Worm (Caenorhabditis elegans) whole organism, L2 larva: Measurements from ENCODE around the gene ZK809.5.

ENCODE experiments used
- C34F6.9 ChIP-seq: fragments of 150-350 bp; optimal IDR thresholded peaks from 2 replicates; lab custom pipeline; 2014; ENCODE audit warnings: missing biosample characterization, missing genetic modification characterization
- F13H6.1 ChIP-seq: sonication (generic microtip); optimal IDR thresholded peaks from 2 replicates; lab custom pipeline; 2016; ENCODE audit warnings: missing genetic modification characterization, missing compliant biosample characterization
- R02D3.7 ChIP-seq: fragments of 150-350 bp; optimal IDR thresholded peaks from 2 replicates; lab custom pipeline; 2014; ENCODE audit warnings: missing biosample characterization, missing genetic modification characterization
- Y55F3AM.14 ChIP-seq: fragments of 200-800 bp; sonication (Bioruptor generic); optimal IDR thresholded peaks from 2 replicates; lab custom pipeline; 2018; ENCODE audit warnings: mild to moderate bottlenecking, missing genetic modification characterization, missing compliant biosample characterization
- ZK546.5 ChIP-seq: sonication (generic microtip); optimal IDR thresholded peaks from 2 replicates; lab custom pipeline; 2017; ENCODE audit warnings: missing biosample characterization, missing genetic modification characterization
- alr-1 ChIP-seq: fragments of 150-350 bp; optimal IDR thresholded peaks from 2 replicates; lab custom pipeline; 2014; ENCODE audit warnings: missing biosample characterization, missing genetic modification characterization
- aly-2 ChIP-seq: fragments of 150-350 bp; optimal IDR thresholded peaks from 2 replicates; lab custom pipeline; 2014; ENCODE audit warnings: missing biosample characterization, missing genetic modification characterization
- ama-1 ChIP-seq: fragments of 150-350 bp; optimal IDR thresholded peaks from 2 replicates; lab custom pipeline; 2018; ENCODE audit warnings: inconsistent platforms
- ceh-16 ChIP-seq: fragments of 150-350 bp; optimal IDR thresholded peaks from 2 replicates; lab custom pipeline; 2014; ENCODE audit warnings: missing biosample characterization, missing genetic modification characterization
- ceh-82 ChIP-seq: fragments of 150-350 bp; optimal IDR thresholded peaks from 2 replicates; lab custom pipeline; 2014; ENCODE audit warnings: missing biosample characterization, missing genetic modification characterization
- crh-2 ChIP-seq: sonication (generic microtip); optimal IDR thresholded peaks from 2 replicates; lab custom pipeline; 2017; ENCODE audit warnings: missing biosample characterization, missing genetic modification characterization
- egl-27 ChIP-seq: sonication (generic microtip); optimal IDR thresholded peaks from 3 replicates; lab custom pipeline; 2017; ENCODE audit warnings: missing biosample characterization, missing genetic modification reagents, missing genetic modification characterization
- elt-1 ChIP-seq: fragments of 150-350 bp; optimal IDR thresholded peaks from 2 replicates; lab custom pipeline; 2014; ENCODE audit warnings: missing biosample characterization, missing genetic modification characterization
- elt-3 ChIP-seq: sonication (generic microtip); optimal IDR thresholded peaks from 2 replicates; lab custom pipeline; 2017; ENCODE audit warnings: missing biosample characterization, missing genetic modification characterization
- fos-1 ChIP-seq: fragments of 150-350 bp; optimal IDR thresholded peaks from 2 replicates; lab custom pipeline; 2014; ENCODE audit warnings: missing biosample characterization, missing genetic modification characterization
- gmeb-1 ChIP-seq: fragments of 150-350 bp; optimal IDR thresholded peaks from 2 replicates; lab custom pipeline; 2014; ENCODE audit warnings: missing biosample characterization, missing genetic modification characterization
- lin-11 ChIP-seq: fragments of 150-350 bp; sonication (generic microtip); optimal IDR thresholded peaks from 2 replicates; lab custom pipeline; 2014; ENCODE audit warnings: missing biosample characterization, missing genetic modification characterization, inconsistent platforms, mixed read lengths
- lin-13 ChIP-seq: fragments of 150-350 bp; optimal IDR thresholded peaks from 2 replicates; lab custom pipeline; 2014; ENCODE audit warnings: missing biosample characterization, missing genetic modification reagents, missing genetic modification characterization
- lin-39 ChIP-seq: fragments of 150-350 bp; optimal IDR thresholded peaks from 2 replicates; lab custom pipeline; 2014; ENCODE audit warnings: missing biosample characterization, missing genetic modification reagents, missing genetic modification characterization
- lsy-2 ChIP-seq, 2 experiments: fragments of 150-350 bp in 1 of 2; sonication (generic microtip) in 1 of 2; optimal IDR thresholded peaks; 2 replicates each; lab custom pipeline; 2014 to 2017; ENCODE audit warnings: missing biosample characterization in 2 of 2, missing genetic modification characterization in 2 of 2
- mab-5 ChIP-seq: fragments of 150-350 bp; optimal IDR thresholded peaks from 2 replicates; lab custom pipeline; 2014; ENCODE audit warnings: missing biosample characterization, missing genetic modification characterization
- mdl-1 ChIP-seq, 2 experiments: fragments of 150-350 bp in 1 of 2; sonication (generic microtip) in 1 of 2; optimal IDR thresholded peaks; 2 replicates each; lab custom pipeline; 2017; ENCODE audit warnings: missing biosample characterization in 2 of 2, missing genetic modification characterization in 2 of 2
- nhr-10 ChIP-seq: sonication (generic microtip); optimal IDR thresholded peaks from 2 replicates; lab custom pipeline; 2017; ENCODE audit warnings: missing biosample characterization, missing genetic modification characterization
- nhr-12 ChIP-seq: fragments of 150-350 bp; optimal IDR thresholded peaks from 2 replicates; lab custom pipeline; 2014; ENCODE audit warnings: missing biosample characterization, missing genetic modification characterization
- nhr-129 ChIP-seq: fragments of 150-350 bp; optimal IDR thresholded peaks from 2 replicates; lab custom pipeline; 2014; ENCODE audit warnings: missing biosample characterization, missing genetic modification characterization
- nhr-21 ChIP-seq: fragments of 150-350 bp; optimal IDR thresholded peaks from 2 replicates; lab custom pipeline; 2014; ENCODE audit warnings: missing biosample characterization, missing genetic modification characterization
- nhr-23 ChIP-seq: fragments of 150-350 bp; optimal IDR thresholded peaks from 2 replicates; lab custom pipeline; 2014; ENCODE audit warnings: missing biosample characterization, missing genetic modification reagents, missing genetic modification characterization
- nhr-237 ChIP-seq: fragments of 150-350 bp; optimal IDR thresholded peaks from 2 replicates; lab custom pipeline; 2014; ENCODE audit warnings: missing biosample characterization, missing genetic modification characterization
- nhr-25 ChIP-seq: fragments of 150-350 bp; sonication (generic microtip); optimal IDR thresholded peaks from 3 replicates; lab custom pipeline; 2014; ENCODE audit warnings: missing biosample characterization, missing genetic modification characterization
- nhr-6 ChIP-seq: fragments of 150-350 bp; optimal IDR thresholded peaks from 2 replicates; lab custom pipeline; 2014; ENCODE audit warnings: missing biosample characterization, missing genetic modification characterization
- nhr-77 ChIP-seq: fragments of 150-350 bp; optimal IDR thresholded peaks from 2 replicates; lab custom pipeline; 2014; ENCODE audit warnings: missing biosample characterization, missing genetic modification characterization
- peb-1 ChIP-seq: fragments of 150-350 bp; optimal IDR thresholded peaks from 2 replicates; lab custom pipeline; 2014; ENCODE audit warnings: missing biosample characterization, missing genetic modification characterization
- sem-4 ChIP-seq: fragments of 150-350 bp; optimal IDR thresholded peaks from 2 replicates; lab custom pipeline; 2014; ENCODE audit warnings: missing biosample characterization, missing genetic modification reagents, missing genetic modification characterization
- skn-1 ChIP-seq: sonication (generic microtip); optimal IDR thresholded peaks from 2 replicates; lab custom pipeline; 2017; ENCODE audit warnings: missing biosample characterization, missing genetic modification characterization
- sma-3 ChIP-seq: sonication (generic microtip); optimal IDR thresholded peaks from 2 replicates; lab custom pipeline; 2016; ENCODE audit warnings: missing genetic modification reagents, missing genetic modification characterization, missing compliant biosample characterization
- sma-9 ChIP-seq, 2 experiments: fragments of 150-350 bp in 1 of 2; sonication (generic microtip) in 1 of 2; optimal IDR thresholded peaks; 2 replicates each; lab custom pipeline; 2014 to 2016; ENCODE audit warnings: missing genetic modification characterization in 2 of 2, mild to moderate bottlenecking in 1 of 2, missing biosample characterization in 1 of 2, missing compliant biosample characterization in 1 of 2, missing genetic modification reagents in 1 of 2, moderate library complexity in 1 of 2
- snpc-4 ChIP-seq: fragments of 150-350 bp; optimal IDR thresholded peaks from 2 replicates; lab custom pipeline; 2014; ENCODE audit warnings: missing biosample characterization, missing genetic modification characterization
- unc-39 ChIP-seq: fragments of 150-350 bp; optimal IDR thresholded peaks from 2 replicates; lab custom pipeline; 2014; ENCODE audit warnings: missing biosample characterization, missing genetic modification characterization
- unc-55 ChIP-seq: fragments of 150-350 bp; sonication (generic microtip); optimal IDR thresholded peaks from 3 replicates; lab custom pipeline; 2014; ENCODE audit warnings: missing biosample characterization, missing genetic modification reagents, missing genetic modification characterization
- unc-62 ChIP-seq: fragments of 150-350 bp; optimal IDR thresholded peaks from 2 replicates; lab custom pipeline; 2014; ENCODE audit warnings: missing biosample characterization, missing genetic modification reagents, missing genetic modification characterization
- zag-1 ChIP-seq: fragments of 150-350 bp; optimal IDR thresholded peaks from 2 replicates; lab custom pipeline; 2014; ENCODE audit warnings: missing biosample characterization, missing genetic modification characterization
- ztf-1 ChIP-seq: fragments of 200-800 bp; sonication (Bioruptor generic); conservative IDR thresholded peaks from 2 replicates; pipeline ENCODE4 v1.3.6; 2022; ENCODE audit warnings: missing genetic modification characterization, missing compliant biosample characterization
- ztf-11 ChIP-seq: sonication (generic microtip); optimal IDR thresholded peaks from 2 replicates; lab custom pipeline; 2017; ENCODE audit warnings: missing biosample characterization, missing genetic modification characterization
- ztf-4 ChIP-seq: fragments of 150-350 bp; optimal IDR thresholded peaks from 2 replicates; lab custom pipeline; 2014; ENCODE audit warnings: missing biosample characterization, missing genetic modification characterization

The ZK809.5 gene

DNA sequence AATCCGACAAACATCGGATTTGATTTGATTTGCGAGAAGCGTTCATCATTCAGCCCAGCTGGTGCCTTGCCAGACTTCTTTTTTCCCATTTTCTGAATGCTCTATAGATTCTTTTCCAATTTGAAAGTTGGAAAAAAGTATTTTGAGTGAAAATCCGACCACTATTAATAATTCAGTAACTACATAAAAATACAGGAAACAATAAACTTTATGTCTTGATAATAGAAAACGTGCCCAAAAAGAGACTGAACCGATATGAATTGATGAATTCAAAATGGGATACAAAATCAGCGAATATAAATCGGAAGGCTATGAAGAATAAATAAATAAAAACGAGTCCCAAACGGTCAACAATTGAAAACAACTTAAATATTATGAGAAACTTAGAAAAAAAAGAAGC lies 24.8 kb upstream of the ZK809.5 start, which contains the start of gene F58B3.4:
TSS of gene F58B3.4 (minus strand) at position 101 of the 400 bp plus-strand sequence.
- no peak for TF ChIP-seq sma-9 (GFP tag; optimal IDR thresholded peaks at IDR 0.05; lab: Kevin White, UChicago)
- TF ChIP-seq sma-9 (tag; optimal IDR thresholded peaks at IDR 0.05; lab: Kevin White, UChicago), result no peak
- TF ChIP-seq lin-13 (GFP tag; lab: Kevin White, UChicago), result no peak
- TF ChIP-seq unc-39 (tag; lab: Kevin White, UChicago), result no peak
- TF ChIP-seq alr-1 (tag; lab: Kevin White, UChicago), result no peak

- TF ChIP-seq nhr-23 (tag; lab: Kevin White, UChicago), result no peak
- TF ChIP-seq unc-39 (tag; lab: Kevin White, UChicago), result no peak
- peak; percentile 80 for TF ChIP-seq nhr-129 (tag; lab: Kevin White, UChicago)
- TF ChIP-seq sma-9 (GFP tag; optimal IDR thresholded peaks at IDR 0.05; lab: Kevin White, UChicago), result peak; percentile 61
- TF ChIP-seq sma-9 (tag; optimal IDR thresholded peaks at IDR 0.05; lab: Kevin White, UChicago), result no peak
- peak; percentile 56 for TF ChIP-seq F13H6.1 (tag; lab: Kevin White, UChicago)
- no peak for TF ChIP-seq nhr-237 (tag; lab: Kevin White, UChicago)
- TF ChIP-seq zag-1 (tag; lab: Kevin White, UChicago), result peak; percentile 10
- TF ChIP-seq sma-3 (GFP tag; lab: Kevin White, UChicago), result peak; percentile 84
- TF ChIP-seq crh-2 (tag; lab: Kevin White, UChicago), result peak; percentile 71
- peak; percentile 50 for TF ChIP-seq skn-1 (tag; lab: Kevin White, UChicago)
- TF ChIP-seq nhr-12, result no peak
- peak; percentile 51 to 86 for TF ChIP-seq lsy-2 (tag; optimal IDR thresholded peaks at IDR 0.05; lab: Kevin White, UChicago)
- peak; percentile 48 for TF ChIP-seq gmeb-1 (tag; lab: Kevin White, UChicago)
- TF ChIP-seq ama-1 (lab: Kevin White, UChicago), result no peak
- TF ChIP-seq egl-27 (tag; lab: Kevin White, UChicago), result no peak
- peak; percentile 93 for TF ChIP-seq C34F6.9
- TF ChIP-seq nhr-21 (tag; lab: Kevin White, UChicago), result no peak
- no peak for TF ChIP-seq nhr-10 (tag; lab: Kevin White, UChicago)
- TF ChIP-seq lin-13 (GFP tag; lab: Kevin White, UChicago), result peak; percentile 53
- peak; percentile 17 for TF ChIP-seq fos-1 (tag; lab: Kevin White, UChicago)
- peak; percentile 80 for TF ChIP-seq unc-55 (GFP tag; lab: Kevin White, UChicago)
- peak; percentile 49 for TF ChIP-seq nhr-25 (tag; lab: Kevin White, UChicago)
- TF ChIP-seq, all 48 proteins: peak for 14
Observed at ce11 chrIV:11635437-11636408, 20.8 kb upstream of the ZK809.5 start, which contains the start of gene mars-1. TSS of gene mars-1 (minus strand) at chrIV:11635487.

DNA sequence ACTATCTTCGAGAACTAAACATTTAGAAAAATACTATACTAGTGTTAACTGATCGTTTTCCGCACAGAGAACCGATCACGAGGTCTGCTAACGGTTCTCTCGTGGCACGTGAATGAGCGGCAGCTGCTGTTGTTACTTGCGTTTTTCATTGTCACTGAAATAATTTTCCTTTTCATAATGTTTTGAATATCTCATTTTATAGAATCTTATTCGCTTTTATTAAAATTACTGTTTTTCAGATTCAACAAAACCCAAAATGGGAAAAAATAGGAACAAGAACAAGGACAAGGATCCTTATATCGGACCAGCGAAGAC lies 20.2 kb upstream of the ZK809.5 start, which contains the start of gene F58B3.6:
TSS of gene F58B3.6 (plus strand) at position 240 of the 315 bp plus-strand sequence.
- TF ChIP-seq F13H6.1 (tag; lab: Kevin White, UChicago) (no peak), nhr-23 (tag; lab: Kevin White, UChicago) (no peak), ztf-4 (no peak), nhr-77 (no peak), peb-1 (tag; lab: Kevin White, UChicago) (no peak), zag-1 (tag; lab: Kevin White, UChicago) (no peak), ama-1 (lab: Kevin White, UChicago) (no peak), ZK546.5 (tag; lab: Kevin White, UChicago) (no peak), elt-1 (tag; lab: Kevin White, UChicago) (no peak), lin-13 (GFP tag; lab: Kevin White, UChicago) (no peak), mdl-1 (tag; optimal IDR thresholded peaks at IDR 0.05; lab: Kevin White, UChicago) (no peak), unc-62 (no peak), aly-2 (tag; lab: Kevin White, UChicago) (no peak), ceh-16 (tag; lab: Kevin White, UChicago) (no peak), ztf-11 (no peak), lin-11 (tag; lab: Kevin White, UChicago) (no peak), ztf-1 (GFP tag; lab: Robert Waterston, UW) (no peak), unc-55 (GFP tag; lab: Kevin White, UChicago) (no peak), egl-27 (tag; lab: Kevin White, UChicago) (no peak), nhr-10 (tag; lab: Kevin White, UChicago) (no peak), Y55F3AM.14 (GFP tag; lab: Kevin White, UChicago) (no peak), sma-9 (GFP tag; optimal IDR thresholded peaks at IDR 0.05; lab: Kevin White, UChicago) (peak; percentile 27), sma-9 (tag; optimal IDR thresholded peaks at IDR 0.05; lab: Kevin White, UChicago) (no peak), snpc-4 (no peak), unc-39 (tag; lab: Kevin White, UChicago) (no peak), nhr-237 (tag; lab: Kevin White, UChicago) (no peak), fos-1 (tag; lab: Kevin White, UChicago) (no peak), crh-2 (tag; lab: Kevin White, UChicago) (peak; percentile 19), elt-3 (tag; lab: Kevin White, UChicago) (no peak), nhr-129 (tag; lab: Kevin White, UChicago) (peak; percentile 40), nhr-21 (tag; lab: Kevin White, UChicago) (no peak), sem-4 (tag; lab: Kevin White, UChicago) (no peak), nhr-12 (no peak), skn-1 (tag; lab: Kevin White, UChicago) (no peak), ceh-82 (tag; lab: Kevin White, UChicago) (no peak), nhr-6 (tag; lab: Kevin White, UChicago) (no peak), nhr-25 (tag; lab: Kevin White, UChicago) (peak; percentile 3), lin-39 (tag; lab: Kevin White, UChicago) (no peak), R02D3.7 (tag; lab: Kevin White, UChicago) (no peak), mab-5 (tag; lab: Kevin White, UChicago) (no peak)
